Fruit fly (Drosophila melanogaster) whole organism, prepupa: ENCODE measurements around the gene pr.

Experiments used
- Blimp-1 ChIP-seq: fragments of 200-800 bp; sonication (Bioruptor generic); optimal IDR thresholded peaks from 3 replicates; lab custom pipeline; 2017; ENCODE audit warnings: missing biosample characterization, missing genetic modification characterization, mild to moderate bottlenecking, moderate library complexity, missing genetic modification reagents
- CG10631 ChIP-seq: fragments of 200-800 bp; sonication (Bioruptor generic); optimal IDR thresholded peaks from 2 replicates; lab custom pipeline; 2016; ENCODE audit warnings: missing biosample characterization, missing genetic modification characterization
- CG10669 ChIP-seq: fragments of 200-800 bp; sonication (Bioruptor generic); optimal IDR thresholded peaks from 3 replicates; lab custom pipeline; 2018; ENCODE audit warnings: missing biosample characterization, mild to moderate bottlenecking, missing genetic modification characterization, moderate library complexity
- CG11294 ChIP-seq: fragments of 200-800 bp; sonication (Bioruptor generic); IDR thresholded peaks from 2 replicates; pipeline ENCODE4 v1.3.6; 2022; ENCODE audit warnings: missing biosample characterization, missing genetic modification characterization
- CG11762 ChIP-seq: fragments of 200-800 bp; sonication (Bioruptor generic); optimal IDR thresholded peaks from 3 replicates; lab custom pipeline; 2016; ENCODE audit warnings: missing biosample characterization, missing genetic modification characterization; ENCODE audit not compliant: insufficient read depth
- CG11902 ChIP-seq: fragments of 200-800 bp; sonication (Bioruptor generic); optimal IDR thresholded peaks from 3 replicates; lab custom pipeline; 2016; ENCODE audit warnings: missing biosample characterization, missing genetic modification characterization
- CG15336 ChIP-seq: fragments of 200-800 bp; sonication (Bioruptor generic); IDR thresholded peaks from 2 replicates; pipeline ENCODE4 v1.3.6; 2022; ENCODE audit warnings: missing biosample characterization, missing genetic modification characterization
- CG1621 ChIP-seq: fragments of 200-800 bp; sonication (Bioruptor generic); optimal IDR thresholded peaks from 3 replicates; lab custom pipeline; 2018; ENCODE audit warnings: missing biosample characterization, mild to moderate bottlenecking, missing genetic modification characterization
- CG16779 ChIP-seq: fragments of 200-800 bp; sonication (Bioruptor generic); optimal IDR thresholded peaks from 3 replicates; lab custom pipeline; 2017; ENCODE audit warnings: missing biosample characterization, mild to moderate bottlenecking, missing genetic modification characterization
- CG3032 ChIP-seq: fragments of 200-800 bp; optimal IDR thresholded peaks from 2 replicates; lab custom pipeline; 2019; ENCODE audit warnings: missing biosample characterization, mild to moderate bottlenecking, missing genetic modification characterization, moderate library complexity
- CG31627 ChIP-seq: fragments of 200-800 bp; sonication (Bioruptor generic); optimal IDR thresholded peaks from 3 replicates; lab custom pipeline; 2016; ENCODE audit warnings: missing biosample characterization, missing genetic modification characterization
- CG32006 ChIP-seq: fragments of 200-800 bp; sonication (Bioruptor generic); optimal IDR thresholded peaks from 3 replicates; lab custom pipeline; 2017; ENCODE audit warnings: missing biosample characterization, mild to moderate bottlenecking, missing genetic modification characterization
- CG4318 ChIP-seq: fragments of 200-800 bp; sonication (Bioruptor generic); optimal IDR thresholded peaks from 3 replicates; lab custom pipeline; 2017; ENCODE audit warnings: missing biosample characterization, mild to moderate bottlenecking, missing genetic modification characterization
- CG6792 ChIP-seq: fragments of 200-800 bp; sonication (Bioruptor generic); optimal IDR thresholded peaks from 3 replicates; lab custom pipeline; 2016; ENCODE audit warnings: missing biosample characterization, missing genetic modification characterization
- CG6808 ChIP-seq: fragments of 200-800 bp; sonication (Bioruptor generic); optimal IDR thresholded peaks from 3 replicates; lab custom pipeline; 2017; ENCODE audit warnings: missing biosample characterization, missing genetic modification characterization, mild to moderate bottlenecking, moderate library complexity, missing genetic modification reagents
- CG6854 ChIP-seq: fragments of 200-800 bp; sonication (Bioruptor generic); optimal IDR thresholded peaks from 2 replicates; lab custom pipeline; 2017; ENCODE audit warnings: missing biosample characterization, mild to moderate bottlenecking, missing genetic modification characterization
- CG7368 ChIP-seq: fragments of 200-800 bp; sonication (Bioruptor generic); optimal IDR thresholded peaks from 3 replicates; lab custom pipeline; 2016; ENCODE audit warnings: missing biosample characterization, missing genetic modification characterization
- CG8119 ChIP-seq: fragments of 200-800 bp; sonication (Bioruptor generic); IDR thresholded peaks from 3 replicates; pipeline ENCODE4 v1.3.6; 2022; ENCODE audit warnings: missing biosample characterization, missing genetic modification characterization
- CG8319 ChIP-seq: fragments of 200-800 bp; sonication (Bioruptor generic); optimal IDR thresholded peaks from 3 replicates; lab custom pipeline; 2016; ENCODE audit warnings: missing biosample characterization, missing genetic modification characterization
- CG8632 ChIP-seq: fragments of 200-800 bp; sonication (Bioruptor generic); optimal IDR thresholded peaks from 3 replicates; lab custom pipeline; 2016; ENCODE audit warnings: missing biosample characterization, missing genetic modification characterization
- Eip75B ChIP-seq: fragments of 200-800 bp; sonication (Bioruptor generic); optimal IDR thresholded peaks from 3 replicates; lab custom pipeline; 2016; ENCODE audit warnings: missing biosample characterization, missing genetic modification characterization
- Eip78C ChIP-seq: fragments of 200-800 bp; sonication (Bioruptor generic); peaks from one replicate; lab custom pipeline; 2016; ENCODE audit warnings: missing biosample characterization, missing genetic modification characterization
- Ets21C ChIP-seq: fragments of 200-800 bp; sonication (Bioruptor generic); optimal IDR thresholded peaks from 3 replicates; lab custom pipeline; 2016; ENCODE audit warnings: missing biosample characterization, missing genetic modification characterization
- Ets96B ChIP-seq: fragments of 200-800 bp; optimal IDR thresholded peaks from 2 replicates; lab custom pipeline; 2019; ENCODE audit warnings: missing biosample characterization, mild to moderate bottlenecking, missing genetic modification characterization, moderate library complexity
- Hr38 ChIP-seq: sonication (Bioruptor generic); optimal IDR thresholded peaks from 2 replicates; lab custom pipeline; 2016; ENCODE audit warnings: missing biosample characterization, missing genetic modification characterization
- Hr39 ChIP-seq: fragments of 200-800 bp; sonication (Bioruptor generic); optimal IDR thresholded peaks from 2 replicates; lab custom pipeline; 2016; ENCODE audit warnings: missing biosample characterization, missing genetic modification characterization
- Hr4 ChIP-seq: fragments of 200-800 bp; sonication (Bioruptor generic); optimal IDR thresholded peaks from 3 replicates; lab custom pipeline; 2016; ENCODE audit warnings: missing biosample characterization, missing genetic modification characterization
- Lpt ChIP-seq: fragments of 200-800 bp; sonication (Bioruptor generic); optimal IDR thresholded peaks from 3 replicates; lab custom pipeline; 2016; ENCODE audit warnings: missing biosample characterization, missing genetic modification characterization
- OdsH ChIP-seq: fragments of 200-800 bp; sonication (Bioruptor generic); optimal IDR thresholded peaks from 3 replicates; lab custom pipeline; 2016; ENCODE audit warnings: missing biosample characterization, missing genetic modification characterization
- Sox102F ChIP-seq: fragments of 200-800 bp; sonication (Bioruptor generic); optimal IDR thresholded peaks from 2 replicates; lab custom pipeline; 2016; ENCODE audit warnings: missing biosample characterization, mild to moderate bottlenecking, missing genetic modification characterization
- Sox14 ChIP-seq: fragments of 200-800 bp; sonication (Bioruptor generic); optimal IDR thresholded peaks from 3 replicates; lab custom pipeline; 2016; ENCODE audit warnings: missing biosample characterization, missing genetic modification characterization
- Sox15 ChIP-seq: fragments of 200-800 bp; sonication (Bioruptor generic); optimal IDR thresholded peaks from 3 replicates; lab custom pipeline; 2016; ENCODE audit warnings: missing biosample characterization, missing genetic modification characterization
- achi ChIP-seq: fragments of 200-800 bp; sonication (Bioruptor generic); optimal IDR thresholded peaks from 3 replicates; lab custom pipeline; 2016; ENCODE audit warnings: missing biosample characterization, missing genetic modification characterization
- acj6 ChIP-seq: fragments of 200-800 bp; sonication (Bioruptor generic); optimal IDR thresholded peaks from 3 replicates; lab custom pipeline; 2016; ENCODE audit warnings: missing biosample characterization, missing genetic modification characterization
- cyc ChIP-seq: fragments of 200-800 bp; sonication (Bioruptor generic); optimal IDR thresholded peaks from 3 replicates; lab custom pipeline; 2016; ENCODE audit warnings: missing biosample characterization, missing genetic modification characterization
- dsx ChIP-seq: fragments of 200-800 bp; optimal IDR thresholded peaks from 3 replicates; lab custom pipeline; 2019; ENCODE audit warnings: missing biosample characterization, mild to moderate bottlenecking, missing genetic modification characterization, moderate library complexity; ENCODE audit not compliant: poor library complexity, severe bottlenecking
- esn ChIP-seq: fragments of 200-800 bp; sonication (Bioruptor generic); optimal IDR thresholded peaks from 2 replicates; lab custom pipeline; 2016; ENCODE audit warnings: missing biosample characterization, mild to moderate bottlenecking, missing genetic modification characterization, moderate library complexity
- fd59A ChIP-seq: fragments of 200-800 bp; sonication (Bioruptor generic); optimal IDR thresholded peaks from 2 replicates; lab custom pipeline; 2017; ENCODE audit warnings: missing biosample characterization, mild to moderate bottlenecking, missing genetic modification characterization, missing genetic modification reagents
- fd85E ChIP-seq: fragments of 200-800 bp; sonication (Bioruptor generic); optimal IDR thresholded peaks from 3 replicates; lab custom pipeline; 2016; ENCODE audit warnings: missing biosample characterization, missing genetic modification characterization
- fkh ChIP-seq: fragments of 200-800 bp; sonication (Bioruptor generic); optimal IDR thresholded peaks from 3 replicates; lab custom pipeline; 2017; ENCODE audit warnings: missing biosample characterization, mild to moderate bottlenecking, missing genetic modification characterization, moderate library complexity
- lz ChIP-seq: fragments of 200-800 bp; sonication (Bioruptor generic); optimal IDR thresholded peaks from 3 replicates; lab custom pipeline; 2016; ENCODE audit warnings: missing biosample characterization, missing genetic modification characterization
- pdm3 ChIP-seq: fragments of 200-800 bp; sonication (Bioruptor generic); optimal IDR thresholded peaks from 3 replicates; lab custom pipeline; 2016; ENCODE audit warnings: missing biosample characterization, missing genetic modification characterization
- spab ChIP-seq: fragments of 200-800 bp; sonication (Bioruptor generic); optimal IDR thresholded peaks from 2 replicates; lab custom pipeline; 2017; ENCODE audit warnings: missing biosample characterization, mild to moderate bottlenecking, missing genetic modification characterization, missing genetic modification reagents
- ss ChIP-seq, 2 experiments: fragments of 200-800 bp; sonication (Bioruptor generic); optimal IDR thresholded peaks; 2 replicates in 1 of 2; 3 replicates in 1 of 2; lab custom pipeline; 2017 to 2018; ENCODE audit warnings: mild to moderate bottlenecking in 2 of 2, missing biosample characterization in 2 of 2, missing genetic modification characterization in 2 of 2, moderate library complexity in 1 of 2
- svp ChIP-seq: fragments of 200-800 bp; sonication (Bioruptor generic); peaks from one replicate; lab custom pipeline; 2016; ENCODE audit warnings: missing biosample characterization, missing genetic modification characterization
- topi ChIP-seq: fragments of 200-800 bp; sonication (Bioruptor generic); optimal IDR thresholded peaks from 3 replicates; lab custom pipeline; 2016; ENCODE audit warnings: missing biosample characterization, missing genetic modification characterization
- vri ChIP-seq: fragments of 200-800 bp; sonication (Bioruptor generic); optimal IDR thresholded peaks from 3 replicates; lab custom pipeline; 2016; ENCODE audit warnings: missing biosample characterization, mild to moderate bottlenecking, missing genetic modification characterization

pr gene

DNA sequence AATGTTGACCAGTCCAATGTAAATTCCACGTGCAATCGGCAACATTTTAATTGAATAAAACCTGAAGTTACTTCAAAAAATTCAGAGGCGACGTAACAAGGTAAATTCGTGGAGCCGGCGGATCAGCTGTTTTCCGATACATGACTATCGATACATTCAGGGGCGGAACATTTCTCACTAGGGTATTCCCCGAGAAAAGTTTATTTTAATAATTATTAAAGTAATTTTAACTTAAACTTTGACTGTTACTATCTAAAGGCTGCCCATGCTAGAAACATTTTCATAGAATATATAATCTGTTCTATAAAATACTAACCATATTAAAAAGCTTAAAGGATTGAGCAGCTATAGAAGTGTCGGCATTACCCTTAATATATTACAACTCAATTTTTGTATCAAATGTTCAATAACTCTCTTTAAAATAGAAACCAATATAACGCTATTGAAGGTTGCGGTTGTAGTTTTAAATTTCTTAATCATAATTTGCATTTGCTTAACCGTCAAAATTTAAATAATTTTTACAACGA lies 21.9 kb upstream of the pr start, which contains the start of the genes mRpS18B and Kua (continued):
- TF ChIP-seq CG16779 (tag; lab: Kevin White, UChicago): no peak
- no peak for TF ChIP-seq fd59A (GFP tag; lab: Kevin White, UChicago)
- TF ChIP-seq cyc (GFP tag; lab: Kevin White, UChicago): peak; percentile 42
- TF ChIP-seq pdm3: peak; percentile 39
- no peak for TF ChIP-seq Ets21C
- TF ChIP-seq Ets96B (tag; lab: Kevin White, UChicago): peak; percentile 26
- peak; percentile 23 for TF ChIP-seq topi
- TF ChIP-seq Hr4 (GFP tag; lab: Kevin White, UChicago): peak; percentile 49
- TF ChIP-seq fkh: no peak
- peak; percentile 10 for TF ChIP-seq CG4318 (GFP tag; lab: Kevin White, UChicago)
- no peak for TF ChIP-seq Hr38 (GFP tag; lab: Kevin White, UChicago)
- no peak for TF ChIP-seq CG6854 (GFP tag; lab: Kevin White, UChicago)
- TF ChIP-seq dsx (GFP tag; lab: Kevin White, UChicago): no peak
- TF ChIP-seq Blimp-1 (GFP tag; lab: Kevin White, UChicago): no peak
- no peak for TF ChIP-seq Sox15

DNA sequence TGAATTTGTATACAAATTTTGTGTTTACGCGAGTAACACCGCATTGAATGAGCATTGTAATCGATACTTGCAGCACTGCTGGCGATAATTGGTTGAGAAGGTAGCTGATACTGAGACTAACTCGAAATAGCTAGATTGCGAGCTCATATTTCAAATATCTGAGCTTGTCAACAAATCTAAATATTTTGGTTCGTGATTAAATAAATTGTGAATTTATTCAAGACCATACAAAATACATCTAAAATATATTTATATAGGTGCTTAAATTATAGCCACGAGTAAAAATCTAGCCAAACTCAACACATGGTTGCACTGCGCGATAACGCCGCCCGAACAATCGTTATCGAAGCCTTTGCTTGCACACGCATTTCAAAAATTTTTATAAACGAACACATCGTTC lies 18.5 kb upstream of the pr start, which contains the start of the genes Taf13 and nesd:
TSS of gene Taf13 (minus strand) at position 56 of the 400 bp plus-strand sequence.
TSS of gene nesd (plus strand) at position 179 of the 400 bp plus-strand sequence.
- TF ChIP-seq CG32006 (GFP tag; lab: Kevin White, UChicago): no peak
- no peak for TF ChIP-seq CG8119 (GFP tag; lab: Robert Waterston, UW)
- TF ChIP-seq fd85E (GFP tag; lab: Kevin White, UChicago): no peak
- no peak for TF ChIP-seq CG11294 (GFP tag; lab: Robert Waterston, UW)
- peak; percentile 39 for TF ChIP-seq CG31627 (GFP tag; lab: Kevin White, UChicago)
- peak; percentile 36 for TF ChIP-seq Hr4 (GFP tag; lab: Kevin White, UChicago)
- TF ChIP-seq vri (GFP tag; lab: Kevin White, UChicago): no peak
- TF ChIP-seq fd59A (GFP tag; lab: Kevin White, UChicago): no peak
- TF ChIP-seq CG11762 (GFP tag; lab: Kevin White, UChicago): no peak
- no peak for TF ChIP-seq CG6808 (GFP tag; lab: Kevin White, UChicago)
- no peak for TF ChIP-seq CG6854 (GFP tag; lab: Kevin White, UChicago)
- no peak for TF ChIP-seq CG7368 (GFP tag; lab: Kevin White, UChicago)
- TF ChIP-seq CG10669 (GFP tag; lab: Kevin White, UChicago): no peak
- TF ChIP-seq CG8319 (GFP tag; lab: Kevin White, UChicago): no peak
- peak; percentile 10 for TF ChIP-seq Ets96B (tag; lab: Kevin White, UChicago)
- TF ChIP-seq svp: no peak
- peak; percentile 12 for TF ChIP-seq dsx (GFP tag; lab: Kevin White, UChicago)
- TF ChIP-seq CG15336 (GFP tag; lab: Robert Waterston, UW): no peak
- no peak for TF ChIP-seq CG1621 (tag; lab: Kevin White, UChicago)
- no peak for TF ChIP-seq Sox102F (GFP tag; lab: Kevin White, UChicago)
- no peak for TF ChIP-seq CG4318 (GFP tag; lab: Kevin White, UChicago)
- no peak for TF ChIP-seq CG8632 (GFP tag; lab: Kevin White, UChicago)
- peak; percentile 41 for TF ChIP-seq topi
- TF ChIP-seq lz (GFP tag; lab: Kevin White, UChicago): peak; percentile 55
- TF ChIP-seq Sox14: peak; percentile 47
- peak; percentile 39 for TF ChIP-seq Hr39 (GFP tag; lab: Kevin White, UChicago)
- TF ChIP-seq Hr38 (GFP tag; lab: Kevin White, UChicago): no peak
- TF ChIP-seq OdsH (GFP tag; lab: Kevin White, UChicago): peak; percentile 45
- TF ChIP-seq esn (GFP tag; lab: Kevin White, UChicago): peak; percentile 65
- no peak for TF ChIP-seq Eip75B (GFP tag; lab: Kevin White, UChicago)
- TF ChIP-seq spab (GFP tag; lab: Kevin White, UChicago): no peak
- peak; percentile 18 for TF ChIP-seq CG10631
- TF ChIP-seq CG3032 (tag; lab: Kevin White, UChicago): peak; percentile 33
- TF ChIP-seq Blimp-1 (GFP tag; lab: Kevin White, UChicago): no peak
- peak in 1 of 2 experiments; percentile 42 for TF ChIP-seq ss (GFP tag; optimal IDR thresholded peaks at IDR 0.05; lab: Kevin White, UChicago)
- TF ChIP-seq CG11902 (GFP tag; lab: Kevin White, UChicago): no peak
- TF ChIP-seq CG16779 (tag; lab: Kevin White, UChicago): no peak
- TF ChIP-seq fkh: peak; percentile 66
- TF ChIP-seq cyc (GFP tag; lab: Kevin White, UChicago): peak; percentile 34
- peak; percentile 19 for TF ChIP-seq CG6792 (GFP tag; lab: Kevin White, UChicago)
- TF ChIP-seq acj6 (GFP tag; lab: Kevin White, UChicago): peak; percentile 1
- TF ChIP-seq Lpt (GFP tag; lab: Kevin White, UChicago): no peak
- peak; percentile 84 for TF ChIP-seq Eip78C
- TF ChIP-seq Sox15: no peak
- TF ChIP-seq achi (GFP tag; lab: Kevin White, UChicago): peak; percentile 30
